Fruit fly (Drosophila melanogaster): ENCODE measurements around the gene Stt3A.

The Stt3A gene

DNA sequence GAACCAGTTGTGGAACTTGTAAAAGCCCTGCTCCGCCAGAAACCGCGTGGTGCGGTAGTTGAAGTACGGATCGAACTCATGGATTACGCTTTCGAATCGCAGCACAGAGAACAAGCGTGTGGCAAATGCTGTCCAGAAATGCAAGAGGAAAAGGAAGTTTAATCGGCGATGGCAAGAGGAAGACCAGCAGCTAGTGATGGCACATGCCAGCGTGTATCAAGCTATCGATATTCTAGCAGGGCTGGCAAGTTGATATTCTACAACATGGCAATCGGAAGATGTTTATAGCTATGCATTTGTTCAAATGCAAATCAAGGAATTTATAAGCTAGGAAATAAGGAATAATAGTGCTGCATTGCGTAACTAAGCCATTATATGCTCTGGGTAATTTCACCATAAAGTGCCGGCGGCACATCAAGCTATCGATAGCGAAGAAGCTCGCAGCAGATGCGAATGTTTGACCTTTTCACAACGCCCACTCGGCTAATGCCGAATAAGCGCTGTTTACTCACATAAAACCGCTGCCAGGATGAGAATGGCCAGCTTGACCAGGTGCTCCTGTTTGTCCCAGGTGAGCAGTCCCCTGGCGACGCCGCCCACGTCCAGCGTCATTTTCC lies 530 bp downstream of the Stt3A start (continued):
- TF ChIP-seq BtbVII (GFP tag; optimal IDR thresholded peaks at IDR 0.05) (peak; percentile 86), mam (GFP tag; optimal IDR thresholded peaks at IDR 0.05) (peak; percentile 74), Asciz (GFP tag; optimal IDR thresholded peaks at IDR 0.05) (peak; percentile 72), trh (GFP tag; optimal IDR thresholded peaks at IDR 0.05) (no peak), ems (GFP tag; optimal IDR thresholded peaks at IDR 0.05) (peak; percentile 61), chm (GFP tag; IDR thresholded peaks at IDR 0.05) (peak; percentile 93), Dek (tag; optimal IDR thresholded peaks at IDR 0.05) (peak; percentile 35), CG10147 (GFP tag; optimal IDR thresholded peaks at IDR 0.05) (peak; percentile 59), CG8359 (GFP tag; optimal IDR thresholded peaks at IDR 0.05; ENCODE audit: borderline replicate concordance) (peak; percentile 39), Meics (GFP tag; optimal IDR thresholded peaks at IDR 0.05) (peak; percentile 86), NfI (GFP tag; optimal IDR thresholded peaks at IDR 0.05) (peak; percentile 87), CG11560 (tag; IDR thresholded peaks at IDR 0.05) (0 out of 3 replicates have a peak, but pooled peaks have one; percentile 35), gro (GFP tag; optimal IDR thresholded peaks at IDR 0.05) (peak; percentile 71), Elba2 (GFP tag; optimal IDR thresholded peaks at IDR 0.05) (no peak), CG2889 (GFP tag; IDR thresholded peaks at IDR 0.05) (no peak; the same call in 2 of the 3 replicates), corto (GFP tag; optimal IDR thresholded peaks at IDR 0.05) (no peak), Hmx (GFP tag; optimal IDR thresholded peaks at IDR 0.05) (no peak), Opbp (GFP tag; IDR thresholded peaks at IDR 0.05; ENCODE audit: partially characterized antibody) (peak; percentile 82), Dref (GFP tag; IDR thresholded peaks at IDR 0.05) (peak; percentile 88), org-1 (GFP tag; optimal IDR thresholded peaks at IDR 0.05) (peak; percentile 72), CG1233 (GFP tag; optimal IDR thresholded peaks at IDR 0.05) (peak; percentile 84), CG5180 (GFP tag; optimal IDR thresholded peaks at IDR 0.05) (peak; percentile 58), Taf1 (GFP tag; IDR thresholded peaks at IDR 0.05) (peak; percentile 42; the same call in 1 of the 2 replicates), Awh (GFP tag; IDR thresholded peaks at IDR 0.05) (peak; percentile 70), CG11456 (GFP tag; IDR thresholded peaks at IDR 0.05) (peak; percentile 87), CG6683 (GFP tag; optimal IDR thresholded peaks at IDR 0.05) (peak; percentile 61), Dll (GFP tag; IDR thresholded peaks at IDR 0.05; ENCODE audit: partially characterized antibody) (peak; percentile 77), CG7987 (GFP tag; optimal IDR thresholded peaks at IDR 0.05) (peak; percentile 94), CG1602 (GFP tag; optimal IDR thresholded peaks at IDR 0.05) (no peak), D (optimal IDR thresholded peaks at IDR 0.05) (no peak), D (GFP tag; optimal IDR thresholded peaks at IDR 0.05) (peak; percentile 59), CG43689 (GFP tag; IDR thresholded peaks at IDR 0.05) (peak; percentile 30; the same call in 1 of the 2 replicates), CG13775 (GFP tag; optimal IDR thresholded peaks at IDR 0.05) (peak; percentile 82), klu (GFP tag; IDR thresholded peaks at IDR 0.05) (no peak), danr (GFP tag; IDR thresholded peaks at IDR 0.05) (no peak), CG15011 (GFP tag; optimal IDR thresholded peaks at IDR 0.05) (peak; percentile 68), CG7839 (tag; optimal IDR thresholded peaks at IDR 0.05) (peak; percentile 70), Doc2 (GFP tag; IDR thresholded peaks at IDR 0.05) (no peak), shn (GFP tag; optimal IDR thresholded peaks at IDR 0.05) (peak; percentile 68), CG15073 (GFP tag; optimal IDR thresholded peaks at IDR 0.05) (no peak), yki (optimal IDR thresholded peaks at IDR 0.05) (no peak), Abd-B (GFP tag; optimal IDR thresholded peaks at IDR 0.05) (peak; percentile 19), CG14050 (GFP tag; IDR thresholded peaks at IDR 0.05) (peak; percentile 40; the same call in 1 of the 3 replicates), CG30431 (GFP tag; optimal IDR thresholded peaks at IDR 0.05) (peak; percentile 50), ara (GFP tag; IDR thresholded peaks at IDR 0.05) (no peak), ap (GFP tag; IDR thresholded peaks at IDR 0.05) (no peak), p53 (GFP tag; optimal IDR thresholded peaks at IDR 0.05) (peak; percentile 61), psq (GFP tag; optimal IDR thresholded peaks at IDR 0.05) (peak; percentile 18), Deaf1 (tag; optimal IDR thresholded peaks at IDR 0.05) (peak; percentile 3), lilli (GFP tag; optimal IDR thresholded peaks at IDR 0.05) (peak; percentile 72), en (GFP tag; optimal IDR thresholded peaks at IDR 0.05) (peak; percentile 41)
